Worm (Caenorhabditis elegans): ENCODE data around the gene tyra-3.

Gene tyra-3

DNA sequence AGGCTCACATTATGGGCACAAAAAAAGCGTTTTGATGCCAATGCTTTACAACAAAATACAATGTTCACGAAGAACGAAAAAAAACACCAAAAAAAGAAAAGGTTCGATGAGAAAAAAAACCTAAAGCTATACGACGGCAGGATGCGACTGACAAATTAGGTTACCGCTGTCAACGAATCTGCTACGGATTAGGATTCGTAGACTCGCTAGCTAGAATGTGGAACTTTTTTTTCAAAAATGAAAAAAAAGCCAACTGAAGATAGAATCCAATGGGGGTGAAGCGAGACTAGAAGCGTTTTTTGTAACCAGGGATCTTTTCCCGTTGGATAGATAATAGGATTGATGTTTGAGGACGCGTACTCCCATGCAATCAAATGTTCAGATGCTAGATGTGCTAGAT, 45.9 kb upstream of the tyra-3 start:
- TF ChIP-seq ces-1 (GFP tag; optimal IDR thresholded peaks at IDR 0.05) (peak; percentile 7), hpl-2 (GFP tag; optimal IDR thresholded peaks at IDR 0.05) (no peak), lin-13 (GFP tag; optimal IDR thresholded peaks at IDR 0.05) (no peak), fkh-10 (GFP tag; optimal IDR thresholded peaks at IDR 0.05) (peak; percentile 73), lin-14 (GFP tag; optimal IDR thresholded peaks at IDR 0.05) (peak; percentile 30), mef-2 (tag; optimal IDR thresholded peaks at IDR 0.05) (no peak), lsy-2 (tag; optimal IDR thresholded peaks at IDR 0.05) (no peak), lin-35 (GFP tag; optimal IDR thresholded peaks at IDR 0.05) (no peak), dpl-1 (GFP tag; optimal IDR thresholded peaks at IDR 0.05) (no peak), zip-4 (GFP tag; optimal IDR thresholded peaks at IDR 0.05) (no peak)

DNA sequence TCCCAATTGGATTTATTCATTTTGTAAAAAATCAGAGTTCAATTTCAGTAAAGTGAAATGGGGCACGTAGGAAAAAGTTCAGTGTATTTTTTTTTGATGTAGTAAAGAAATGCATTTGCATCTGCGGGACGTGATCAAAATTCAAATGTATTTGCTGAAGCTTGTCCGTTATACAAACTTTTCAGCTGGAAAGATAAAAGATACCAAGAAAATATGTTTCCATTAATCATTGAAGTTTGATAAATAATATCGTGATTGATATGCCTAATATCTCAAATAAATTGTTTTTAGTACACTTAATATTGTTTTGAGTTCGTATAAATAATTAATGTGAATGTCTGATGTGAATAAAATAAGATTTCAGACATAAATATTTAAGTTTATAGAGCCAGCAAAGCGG, 45.5 kb upstream of the tyra-3 start:
- TF ChIP-seq tlp-1 (tag; optimal IDR thresholded peaks at IDR 0.05) (no peak), efl-3 (GFP tag; optimal IDR thresholded peaks at IDR 0.05) (no peak), fkh-8 (tag; optimal IDR thresholded peaks at IDR 0.05) (peak; percentile 61), ceh-90 (tag; optimal IDR thresholded peaks at IDR 0.05) (no peak), nhr-71 (tag; optimal IDR thresholded peaks at IDR 0.05) (peak; percentile 25), ceh-8 (GFP tag; optimal IDR thresholded peaks at IDR 0.05) (no peak), hlh-4 (tag; optimal IDR thresholded peaks at IDR 0.05) (peak; percentile 74)

DNA sequence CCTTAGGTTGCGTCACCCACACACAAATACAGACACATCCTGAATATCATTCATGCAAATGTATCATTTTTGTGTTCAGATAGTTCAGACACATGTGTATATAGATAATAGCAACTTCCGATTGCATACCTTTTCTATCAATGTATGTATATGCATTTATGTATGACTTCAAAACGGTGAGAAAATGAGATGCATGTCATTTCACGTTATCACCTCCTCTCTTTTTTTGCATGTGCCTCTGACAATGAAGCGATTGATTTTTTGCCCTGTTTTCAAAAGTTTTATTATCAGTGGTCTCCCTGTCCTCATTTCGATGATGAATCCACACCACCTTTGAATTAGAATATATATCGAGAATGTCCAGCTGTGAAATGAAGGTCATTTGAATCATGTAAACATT, 42.0 kb upstream of the tyra-3 start, which contains the start of gene K05B2.2:
Gene K05B2.2 (plus strand): TSS at position 278 of the 400 bp plus-strand sequence.
- TF ChIP-seq lin-14 (GFP tag; optimal IDR thresholded peaks at IDR 0.05) (peak; percentile 12), sup-37 (GFP tag; optimal IDR thresholded peaks at IDR 0.05) (no peak), snu-23 (GFP tag; optimal IDR thresholded peaks at IDR 0.05) (no peak), ceh-82 (tag; optimal IDR thresholded peaks at IDR 0.05) (no peak), elt-2 (tag; optimal IDR thresholded peaks at IDR 0.05) (peak; percentile 68), rnt-1 (tag; optimal IDR thresholded peaks at IDR 0.05) (no peak), nhr-85 (tag) (peak; percentile 70), mep-1 (tag; optimal IDR thresholded peaks at IDR 0.05) (no peak), alr-1 (tag; optimal IDR thresholded peaks at IDR 0.05; ENCODE audit: borderline replicate concordance) (no peak), fos-1 (tag; optimal IDR thresholded peaks at IDR 0.05) (no peak), sox-4 (tag; optimal IDR thresholded peaks at IDR 0.05) (no peak), fkh-4 (tag; optimal IDR thresholded peaks at IDR 0.05; ENCODE audit: borderline replicate concordance) (no peak), nhr-28 (tag; optimal IDR thresholded peaks at IDR 0.05) (no peak), unc-130 (tag; optimal IDR thresholded peaks at IDR 0.05) (no peak), F16B12.6 (tag; optimal IDR thresholded peaks at IDR 0.05) (no peak)

DNA sequence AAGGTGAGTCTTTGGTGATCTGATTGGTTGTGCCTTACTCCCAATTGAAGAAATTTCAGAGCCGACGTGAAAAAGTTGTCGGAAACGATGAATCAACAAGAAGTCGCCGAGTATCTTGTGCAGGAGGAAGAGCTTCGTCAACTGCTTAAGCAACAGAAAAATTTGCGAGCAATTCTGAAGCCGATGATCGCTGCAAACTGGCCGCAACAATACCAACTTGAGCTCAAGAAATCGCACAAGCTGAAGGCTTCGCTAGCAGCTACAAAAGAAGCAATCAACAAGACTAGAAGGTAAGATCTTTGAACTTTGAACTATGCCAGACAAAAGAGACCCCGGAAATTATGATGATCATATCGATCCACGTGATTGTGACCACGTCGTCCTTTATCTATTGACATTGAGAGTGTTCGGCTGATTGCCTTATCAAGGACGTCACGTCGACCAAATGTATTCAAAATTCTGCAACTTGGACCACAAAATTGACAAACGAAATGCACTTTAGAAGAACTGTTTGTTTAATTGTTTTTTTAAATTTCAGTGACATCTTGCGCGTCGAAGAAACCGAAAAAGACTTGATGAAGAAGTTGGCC, 36.5 kb upstream of the tyra-3 start:
- TF ChIP-seq lin-14 (GFP tag; optimal IDR thresholded peaks at IDR 0.05) (no peak), jun-1 (tag; optimal IDR thresholded peaks at IDR 0.05) (no peak), lsy-2 (tag; optimal IDR thresholded peaks at IDR 0.05) (no peak), nhr-19 (GFP tag; conservative IDR thresholded peaks at IDR 0.05) (no peak), nhr-71 (tag; optimal IDR thresholded peaks at IDR 0.05) (no peak), elt-3 (tag; optimal IDR thresholded peaks at IDR 0.05) (peak in 1 of 6 experiments; percentile 51), sptf-1 (tag; optimal IDR thresholded peaks at IDR 0.05) (no peak), nhr-11 (tag; optimal IDR thresholded peaks at IDR 0.05) (no peak), hlh-4 (tag; optimal IDR thresholded peaks at IDR 0.05) (no peak), pqm-1 (tag; optimal IDR thresholded peaks at IDR 0.05) (no peak), C16A3.4 (tag; optimal IDR thresholded peaks at IDR 0.05) (no peak), lin-15B (tag; optimal IDR thresholded peaks at IDR 0.05) (no peak), nhr-85 (tag) (peak; percentile 61), elt-2 (tag; optimal IDR thresholded peaks at IDR 0.05) (peak; percentile 3), fkh-4 (tag; optimal IDR thresholded peaks at IDR 0.05; ENCODE audit: borderline replicate concordance) (no peak), efl-3 (GFP tag; optimal IDR thresholded peaks at IDR 0.05) (no peak), swsn-7 (tag; optimal IDR thresholded peaks at IDR 0.05) (no peak)
